Worm (Caenorhabditis elegans): ENCODE results near the gene wbp-2.

The wbp-2 gene

DNA sequence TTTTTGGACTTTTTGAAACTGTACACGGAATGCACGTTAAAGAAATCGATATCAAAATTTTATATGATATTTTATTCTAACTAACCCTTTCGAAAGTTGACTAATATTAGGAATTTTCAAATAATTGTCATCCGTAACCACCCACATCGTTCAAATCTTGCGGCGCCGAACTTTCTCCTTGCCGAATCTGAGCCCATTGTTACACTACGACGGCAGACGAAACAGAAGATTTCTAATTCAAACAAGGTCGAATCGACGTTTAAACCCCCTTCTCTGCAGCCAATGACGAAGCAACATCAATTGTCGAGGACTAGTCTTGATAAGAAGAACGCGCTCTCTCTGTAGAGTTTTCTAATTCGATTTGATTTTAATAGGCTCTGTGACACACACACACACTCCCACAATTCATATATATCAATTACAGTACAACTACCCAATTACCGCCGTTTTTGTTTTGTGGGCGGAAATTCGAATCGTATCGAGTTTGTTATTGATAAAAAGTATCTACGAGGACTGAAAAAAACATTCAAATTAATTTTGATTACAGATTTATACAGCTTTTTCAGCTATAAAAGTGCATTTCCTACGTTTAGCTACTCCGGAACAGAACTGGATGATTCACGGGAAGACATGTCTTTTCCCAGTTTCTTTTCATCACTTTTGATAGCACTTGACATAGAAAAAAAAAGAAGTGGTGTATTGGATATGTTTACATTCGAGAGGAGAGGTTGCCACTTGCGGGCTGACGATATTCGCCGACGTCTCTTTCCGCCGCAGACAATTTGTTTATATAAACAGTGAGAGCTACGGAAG lies 45.0 kb upstream of the wbp-2 start:
- TF ChIP-seq tbx-37 (GFP tag; conservative IDR thresholded peaks at IDR 0.05) (0 out of 2 replicates have a peak, but pooled peaks have one; percentile 10), sea-1 (GFP tag; conservative IDR thresholded peaks at IDR 0.05) (0 out of 2 replicates have a peak, but pooled peaks have one; percentile 6), F13C5.2 (tag; optimal IDR thresholded peaks at IDR 0.05) (no peak)

DNA sequence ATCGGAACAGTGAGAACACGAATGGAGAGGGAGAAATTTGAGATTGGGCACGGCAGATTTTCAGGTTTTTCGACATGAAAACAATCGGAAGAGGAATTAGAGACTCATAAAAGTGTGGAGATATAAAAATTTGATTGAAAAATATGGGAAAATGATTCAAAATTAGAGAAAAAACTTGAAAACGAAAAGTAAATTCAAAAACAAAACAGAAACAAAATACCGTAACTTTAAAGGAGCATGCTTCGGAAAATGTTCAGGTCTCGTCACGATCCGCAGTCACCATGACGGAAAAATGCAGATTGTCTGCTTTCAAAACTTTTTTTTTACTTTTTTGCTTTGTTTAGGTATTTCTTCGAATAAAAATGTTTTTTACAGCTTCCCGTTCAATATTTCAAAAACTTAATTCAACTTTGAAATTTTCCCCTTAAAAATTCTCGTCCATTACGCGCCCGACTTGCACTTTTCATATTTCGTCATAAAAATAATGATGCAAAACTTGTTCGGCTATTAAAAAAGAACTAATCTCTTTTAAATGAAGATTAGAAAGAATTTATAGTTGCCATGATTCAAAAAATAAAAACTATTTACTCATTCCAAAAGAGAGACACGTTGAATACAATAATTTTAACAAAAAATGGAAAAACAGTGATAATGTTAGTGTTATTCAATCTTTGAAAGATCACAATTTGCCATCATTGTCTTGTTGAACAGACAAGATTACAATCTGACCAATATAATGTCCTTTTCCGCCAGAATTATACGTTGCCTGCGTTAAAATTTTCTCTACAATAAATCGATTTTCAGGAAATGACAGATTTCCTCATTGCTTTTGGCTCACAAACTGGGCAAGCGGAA lies 44.2 kb upstream of the wbp-2 start, which contains the start of gene mtrr-1:
TSS of gene mtrr-1 (plus strand) at position 805 of the 855 bp plus-strand sequence.
- no peak for TF ChIP-seq aly-1 (tag; optimal IDR thresholded peaks at IDR 0.05)
- TF ChIP-seq sea-1 (GFP tag; conservative IDR thresholded peaks at IDR 0.05), result no peak
- no peak for TF ChIP-seq hmbx-1 (tag; optimal IDR thresholded peaks at IDR 0.05)
- no peak for TF ChIP-seq flt-1 (GFP tag; IDR thresholded peaks at IDR 0.05)
- TF ChIP-seq ceh-36 (tag; optimal IDR thresholded peaks at IDR 0.05), result no peak
- no peak for TF ChIP-seq tra-4 (tag; optimal IDR thresholded peaks at IDR 0.05)
- no peak for TF ChIP-seq F13C5.2 (tag; optimal IDR thresholded peaks at IDR 0.05)
- TF ChIP-seq pes-1 (GFP tag; IDR thresholded peaks at IDR 0.05), result no peak
- no peak for TF ChIP-seq ets-7 (tag; optimal IDR thresholded peaks at IDR 0.05)
- no peak for TF ChIP-seq ceh-13 (GFP tag; optimal IDR thresholded peaks at IDR 0.05)
- TF ChIP-seq scrt-1 (GFP tag; IDR thresholded peaks at IDR 0.05), result no peak
- no peak for TF ChIP-seq B0310.2 (tag; optimal IDR thresholded peaks at IDR 0.05)
- no peak for TF ChIP-seq tbx-11 (GFP tag; IDR thresholded peaks at IDR 0.05)
- TF ChIP-seq ama-1 (optimal IDR thresholded peaks at IDR 0.05), result no peak
- no peak for TF ChIP-seq hnd-1 (tag; optimal IDR thresholded peaks at IDR 0.05)

DNA sequence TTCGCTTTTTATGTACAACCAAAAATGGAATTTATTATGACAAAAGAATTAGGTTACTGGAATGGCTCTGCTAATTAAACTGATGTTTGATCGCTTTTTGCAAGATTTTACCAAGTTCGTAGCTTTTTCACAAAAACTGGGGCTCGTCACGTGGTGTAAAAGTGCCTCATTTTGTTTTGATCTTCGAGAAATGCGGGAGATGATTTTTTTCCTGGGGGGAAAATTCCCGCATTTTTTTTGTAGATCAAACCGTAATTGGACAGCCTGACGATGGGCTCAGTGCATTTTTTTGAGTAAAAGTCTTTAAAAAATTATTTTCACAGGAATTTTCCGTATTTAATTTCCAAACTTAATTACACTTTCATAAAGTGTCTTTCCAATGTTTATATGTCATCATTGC lies 40.4 kb upstream of the wbp-2 start:
- no peak for TF ChIP-seq ets-7 (tag; optimal IDR thresholded peaks at IDR 0.05)
- no peak for TF ChIP-seq tra-4 (tag; optimal IDR thresholded peaks at IDR 0.05)
- TF ChIP-seq aly-1 (tag; optimal IDR thresholded peaks at IDR 0.05), result no peak
- no peak for TF ChIP-seq tbx-11 (GFP tag; IDR thresholded peaks at IDR 0.05)

DNA sequence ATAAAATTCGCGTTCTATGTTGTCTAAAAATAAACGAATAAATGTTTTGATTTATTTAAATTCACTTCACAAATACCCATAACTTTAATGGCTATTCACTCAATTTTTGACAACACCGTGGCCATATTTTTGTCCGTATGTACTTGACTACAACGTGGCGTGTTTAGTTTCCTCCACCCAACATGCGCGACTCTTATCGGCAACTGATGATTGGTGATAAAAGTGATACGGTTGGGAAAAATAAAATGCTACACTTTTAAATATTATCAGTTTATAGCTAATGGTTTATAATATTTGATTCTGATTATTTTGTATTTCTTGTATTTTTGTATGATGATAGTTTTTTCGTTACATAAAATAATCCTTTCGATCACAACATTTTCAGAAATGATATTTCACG lies 37.9 kb upstream of the wbp-2 start, which contains the start of gene acs-7:
TSS of gene acs-7 (plus strand) at position 386 of the 400 bp plus-strand sequence.
- TF ChIP-seq pes-1 (GFP tag; IDR thresholded peaks at IDR 0.05), result no peak
- TF ChIP-seq hnd-1 (tag; optimal IDR thresholded peaks at IDR 0.05), result no peak
- TF ChIP-seq ets-7 (tag; optimal IDR thresholded peaks at IDR 0.05), result no peak
- TF ChIP-seq flt-1 (GFP tag; IDR thresholded peaks at IDR 0.05), result no peak
- TF ChIP-seq tra-4 (tag; optimal IDR thresholded peaks at IDR 0.05), result no peak
- no peak for TF ChIP-seq tbx-11 (GFP tag; IDR thresholded peaks at IDR 0.05)
- no peak for TF ChIP-seq ceh-13 (GFP tag; optimal IDR thresholded peaks at IDR 0.05)
- TF ChIP-seq sea-1 (GFP tag; conservative IDR thresholded peaks at IDR 0.05), result no peak
- no peak for TF ChIP-seq scrt-1 (GFP tag; IDR thresholded peaks at IDR 0.05)
- no peak for TF ChIP-seq ama-1 (optimal IDR thresholded peaks at IDR 0.05)
- TF ChIP-seq B0310.2 (tag; optimal IDR thresholded peaks at IDR 0.05), result no peak
- TF ChIP-seq tbx-37 (GFP tag; conservative IDR thresholded peaks at IDR 0.05), result no peak

DNA sequence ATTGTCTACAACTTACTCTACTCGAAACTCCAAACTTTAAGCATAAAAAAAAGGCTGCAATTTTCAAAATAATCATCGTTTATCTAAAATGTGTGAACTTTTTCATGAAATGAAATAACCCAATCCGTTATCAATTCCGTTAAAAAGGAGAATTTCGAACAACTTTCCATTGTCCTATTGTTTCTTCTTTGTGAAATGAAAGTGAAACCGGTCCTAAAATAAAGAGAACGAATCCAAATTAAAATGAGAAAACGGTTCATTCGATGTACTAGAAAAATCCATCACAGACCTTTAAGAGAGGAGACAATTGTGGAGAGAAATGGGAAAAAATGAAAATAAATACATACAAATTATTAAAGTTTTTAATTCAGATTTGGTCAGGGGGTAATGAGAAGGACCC lies 33.9 kb upstream of the wbp-2 start, which contains the start of gene C01G6.9:
TSS of gene C01G6.9 (minus strand) at position 141 of the 400 bp plus-strand sequence.
- TF ChIP-seq hmbx-1 (tag; optimal IDR thresholded peaks at IDR 0.05) (no peak), ama-1 (optimal IDR thresholded peaks at IDR 0.05) (no peak), B0310.2 (tag; optimal IDR thresholded peaks at IDR 0.05) (no peak), flt-1 (GFP tag; IDR thresholded peaks at IDR 0.05) (no peak), hmg-4 (GFP tag; optimal IDR thresholded peaks at IDR 0.05) (no peak), tbx-37 (GFP tag; conservative IDR thresholded peaks at IDR 0.05) (no peak), scrt-1 (GFP tag; IDR thresholded peaks at IDR 0.05) (no peak), ets-7 (tag; optimal IDR thresholded peaks at IDR 0.05) (no peak)

DNA sequence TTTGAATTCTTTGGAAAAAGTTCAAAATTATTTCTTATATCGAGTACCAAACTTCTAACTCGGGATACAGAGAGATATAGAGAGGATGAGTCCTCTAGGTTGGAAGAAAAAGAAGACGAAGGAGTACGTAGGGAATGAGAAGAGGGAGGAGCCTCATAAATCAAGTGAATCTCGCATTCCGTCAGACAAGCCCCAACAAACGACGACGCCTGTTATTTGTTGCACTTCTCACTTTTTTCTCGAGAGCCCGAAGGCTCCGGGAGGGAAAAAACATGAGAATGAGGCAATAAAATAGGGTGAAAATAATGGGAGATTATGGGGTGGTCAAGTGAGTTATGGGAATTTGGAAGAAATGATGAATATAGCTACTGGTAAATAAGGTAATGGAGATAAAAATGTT lies 29.9 kb upstream of the wbp-2 start:
- no peak for TF ChIP-seq sea-1 (GFP tag; conservative IDR thresholded peaks at IDR 0.05)

DNA sequence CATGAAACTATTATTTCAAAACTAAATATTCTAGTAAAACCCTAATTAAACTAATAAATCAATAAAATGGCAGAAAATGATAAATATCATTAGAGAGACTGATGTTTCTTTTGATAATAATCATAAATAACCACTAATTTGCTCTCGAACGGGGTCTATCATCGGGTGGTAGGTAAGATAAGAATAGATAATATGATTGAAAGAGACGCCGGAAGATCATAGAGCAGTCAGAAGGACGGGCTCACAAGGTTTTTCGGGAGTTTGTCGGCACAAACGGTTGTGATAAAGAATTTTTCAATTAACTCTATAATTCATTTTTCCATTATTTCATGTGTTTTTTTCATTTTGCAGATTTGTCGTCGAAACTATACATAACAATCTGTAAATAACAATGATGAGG lies 28.5 kb upstream of the wbp-2 start:
- no peak for TF ChIP-seq ceh-13 (GFP tag; optimal IDR thresholded peaks at IDR 0.05)
- no peak for TF ChIP-seq B0310.2 (tag; optimal IDR thresholded peaks at IDR 0.05)
- TF ChIP-seq hmbx-1 (tag; optimal IDR thresholded peaks at IDR 0.05), result peak; percentile 6

DNA sequence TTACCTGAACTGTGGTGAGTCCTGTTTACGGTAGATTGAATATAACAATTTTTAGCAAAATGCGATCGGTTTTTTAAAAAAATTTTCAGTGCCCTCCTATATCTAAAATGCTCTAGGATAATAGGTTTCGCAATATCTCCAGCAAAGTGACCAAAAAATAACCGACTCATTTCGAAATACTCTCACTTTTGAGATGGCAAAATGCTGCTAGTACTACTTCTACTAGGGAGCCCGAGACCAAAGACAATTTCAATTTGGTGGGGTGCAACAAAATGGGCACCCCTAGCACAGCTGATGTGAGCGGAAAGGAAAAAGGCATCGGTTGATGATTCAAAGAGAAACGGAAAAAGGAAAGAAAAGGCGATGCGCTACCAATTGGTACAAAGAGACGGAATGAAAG lies 26.0 kb upstream of the wbp-2 start:
- TF ChIP-seq scrt-1 (GFP tag; IDR thresholded peaks at IDR 0.05) (no peak), ets-7 (tag; optimal IDR thresholded peaks at IDR 0.05) (no peak), B0310.2 (tag; optimal IDR thresholded peaks at IDR 0.05) (no peak), ceh-36 (tag; optimal IDR thresholded peaks at IDR 0.05) (no peak), hmbx-1 (tag; optimal IDR thresholded peaks at IDR 0.05) (no peak), ama-1 (optimal IDR thresholded peaks at IDR 0.05) (no peak), F13C5.2 (tag; optimal IDR thresholded peaks at IDR 0.05) (no peak), pes-1 (GFP tag; IDR thresholded peaks at IDR 0.05) (no peak), sea-1 (GFP tag; conservative IDR thresholded peaks at IDR 0.05) (no peak), hmg-4 (GFP tag; optimal IDR thresholded peaks at IDR 0.05) (no peak), tbx-37 (GFP tag; conservative IDR thresholded peaks at IDR 0.05) (no peak), flt-1 (GFP tag; IDR thresholded peaks at IDR 0.05) (no peak), ceh-13 (GFP tag; optimal IDR thresholded peaks at IDR 0.05) (no peak), tra-4 (tag; optimal IDR thresholded peaks at IDR 0.05) (no peak), tbx-11 (GFP tag; IDR thresholded peaks at IDR 0.05) (no peak), hnd-1 (tag; optimal IDR thresholded peaks at IDR 0.05) (no peak)

All from whole organism, early embryonic.